Fruit fly (Drosophila melanogaster): ENCODE results near the gene CG12301.
A peak's percentile ranks its signal among the peaks of the same experiment; 100 is the strongest.

The CG12301 gene

dm6 chr3L:15625676-15626414, 45.2 kb downstream of the CG12301 start (continued):
- peak; percentile 89 for TF ChIP-seq CG8319 (GFP tag; optimal IDR thresholded peaks at IDR 0.05)
- TF ChIP-seq CG3919 (GFP tag; optimal IDR thresholded peaks at IDR 0.05): peak; percentile 95
- TF ChIP-seq Lpt (GFP tag; optimal IDR thresholded peaks at IDR 0.05): peak; percentile 95
- peak; percentile 95 for TF ChIP-seq CG3032 (tag; optimal IDR thresholded peaks at IDR 0.05)
- TF ChIP-seq CG11294 (GFP tag; IDR thresholded peaks at IDR 0.05): peak; percentile 87
- TF ChIP-seq CG6792 (GFP tag; optimal IDR thresholded peaks at IDR 0.05): peak; percentile 96
- TF ChIP-seq CG8119 (GFP tag; IDR thresholded peaks at IDR 0.05): peak; percentile 98
- peak; percentile 49 for TF ChIP-seq vri (GFP tag; optimal IDR thresholded peaks at IDR 0.05)
- TF ChIP-seq lz (GFP tag; optimal IDR thresholded peaks at IDR 0.05): peak; percentile 93
- peak; percentile 94 for TF ChIP-seq pdm3 (GFP tag; optimal IDR thresholded peaks at IDR 0.05)

dm6 chr3L:15627295-15627694, 46.7 kb downstream of the CG12301 start:
- TF ChIP-seq dac (GFP tag; optimal IDR thresholded peaks at IDR 0.05): no peak
- TF ChIP-seq salr (GFP tag; optimal IDR thresholded peaks at IDR 0.05): no peak
- no peak for TF ChIP-seq CG10631 (GFP tag; optimal IDR thresholded peaks at IDR 0.05)
- no peak for TF ChIP-seq CG11902 (GFP tag; optimal IDR thresholded peaks at IDR 0.05)
- TF ChIP-seq Hr38 (GFP tag; optimal IDR thresholded peaks at IDR 0.05): no peak
- no peak for TF ChIP-seq cyc (GFP tag; optimal IDR thresholded peaks at IDR 0.05)
- TF ChIP-seq CG34406 (GFP tag; optimal IDR thresholded peaks at IDR 0.05): no peak
- TF ChIP-seq fd85E (GFP tag; optimal IDR thresholded peaks at IDR 0.05): no peak
- TF ChIP-seq eg (GFP tag; IDR thresholded peaks at IDR 0.05): no peak
- TF ChIP-seq Smox (GFP tag; optimal IDR thresholded peaks at IDR 0.05): no peak
- no peak for TF ChIP-seq vri (GFP tag; optimal IDR thresholded peaks at IDR 0.05)
- no peak for TF ChIP-seq Blimp-1 (GFP tag; optimal IDR thresholded peaks at IDR 0.05)
- TF ChIP-seq ss (GFP tag; optimal IDR thresholded peaks at IDR 0.05): no peak
- TF ChIP-seq pdm3 (GFP tag; optimal IDR thresholded peaks at IDR 0.05): no peak
- TF ChIP-seq CG6854 (GFP tag; optimal IDR thresholded peaks at IDR 0.05): no peak
- TF ChIP-seq CG3919 (GFP tag; optimal IDR thresholded peaks at IDR 0.05): no peak

- no peak for TF ChIP-seq fd85E (GFP tag; optimal IDR thresholded peaks at IDR 0.05)
- TF ChIP-seq fkh (GFP tag; optimal IDR thresholded peaks at IDR 0.05): peak; percentile 73
Measured at dm6 chr3L:15631067-15631466, 50.5 kb downstream of the CG12301 start.

- no peak for TF ChIP-seq Smox (GFP tag; optimal IDR thresholded peaks at IDR 0.05)
- no peak for TF ChIP-seq topi (GFP tag; optimal IDR thresholded peaks at IDR 0.05)
- TF ChIP-seq fkh (GFP tag; optimal IDR thresholded peaks at IDR 0.05): peak; percentile 73
- peak; percentile 9 for TF ChIP-seq Met (GFP tag; optimal IDR thresholded peaks at IDR 0.05)
- TF ChIP-seq CG8632 (GFP tag; optimal IDR thresholded peaks at IDR 0.05): peak; percentile 33
- peak; percentile 2 for TF ChIP-seq CG6792 (GFP tag; optimal IDR thresholded peaks at IDR 0.05)
- peak; percentile 18 for TF ChIP-seq CG6808 (GFP tag; optimal IDR thresholded peaks at IDR 0.05)
- TF ChIP-seq ss (GFP tag; optimal IDR thresholded peaks at IDR 0.05): peak in 1 of 2 experiments; percentile 23
- TF ChIP-seq CG32006 (GFP tag; optimal IDR thresholded peaks at IDR 0.05): no peak
- TF ChIP-seq Sox102F (GFP tag; optimal IDR thresholded peaks at IDR 0.05): peak; percentile 31
- no peak for TF ChIP-seq CG6163 (GFP tag; IDR thresholded peaks at IDR 0.05)
- TF ChIP-seq CG8319 (GFP tag; optimal IDR thresholded peaks at IDR 0.05): no peak
- peak; percentile 16 for TF ChIP-seq esn (GFP tag; optimal IDR thresholded peaks at IDR 0.05)
- TF ChIP-seq Eip78C (GFP tag): peak; percentile 72
- peak; percentile 4 for TF ChIP-seq achi (GFP tag; optimal IDR thresholded peaks at IDR 0.05)
- TF ChIP-seq svp (GFP tag): peak; percentile 52
- no peak for TF ChIP-seq salr (GFP tag; optimal IDR thresholded peaks at IDR 0.05)
- TF ChIP-seq CG6854 (GFP tag; optimal IDR thresholded peaks at IDR 0.05): peak; percentile 16
- peak; percentile 23 for TF ChIP-seq CG9139 (GFP tag; optimal IDR thresholded peaks at IDR 0.05)
Measured at dm6 chr3L:15632653-15633052, 52.1 kb downstream of the CG12301 start.

Measured in whole organism, prepupa.